Fruit fly (Drosophila melanogaster): ENCODE results near the gene CG4080.

Gene CG4080

DNA sequence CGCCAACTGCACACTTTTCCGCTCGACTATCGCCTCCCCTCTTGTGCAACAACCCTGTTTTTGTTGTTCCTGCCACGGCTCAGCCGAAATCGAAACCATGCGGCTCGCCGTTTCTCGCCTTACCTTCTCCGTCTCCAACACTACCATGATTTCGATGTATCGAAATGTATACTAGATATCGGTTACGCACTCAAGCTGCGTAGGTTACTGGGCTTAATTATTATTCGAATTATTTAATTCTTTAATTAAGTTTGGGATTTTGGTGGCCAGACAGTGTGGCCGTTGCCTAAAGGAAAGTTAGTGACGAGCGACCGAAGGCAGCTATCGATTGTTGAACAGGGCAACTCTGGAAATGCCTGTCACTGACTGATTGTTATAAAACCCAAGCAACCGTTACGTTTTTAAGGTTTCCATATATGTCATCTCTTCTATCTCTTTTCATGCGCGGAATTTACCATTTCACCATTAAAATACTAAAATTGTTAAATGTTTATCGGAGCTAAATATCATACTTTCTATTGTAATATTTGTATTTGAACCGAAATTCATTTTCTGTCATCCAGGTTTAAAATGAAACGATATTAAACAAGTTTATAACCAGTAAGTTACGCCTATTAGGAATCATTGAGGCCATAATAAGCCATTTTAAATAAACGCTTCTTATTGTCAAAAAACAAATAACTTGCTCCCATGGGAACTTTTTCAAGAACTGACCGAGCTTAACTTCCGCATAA, 3.3 kb upstream of the CG4080 start, which contains the start of gene eIF4E1 (continued):
- TF ChIP-seq dimm (GFP tag; IDR thresholded peaks at IDR 0.05) (no peak), tll (GFP tag; optimal IDR thresholded peaks at IDR 0.05) (peak; percentile 20 to 54), CG17328 (GFP tag; IDR thresholded peaks at IDR 0.05) (no peak), CG17361 (GFP tag; IDR thresholded peaks at IDR 0.05) (peak; percentile 28; the same call in 1 of the 3 replicates), klu (GFP tag; IDR thresholded peaks at IDR 0.05) (0 out of 2 replicates have a peak, but pooled peaks have one; percentile 14), Dbx (GFP tag; IDR thresholded peaks at IDR 0.05) (0 out of 3 replicates have a peak, but pooled peaks have one; percentile 21), hbn (GFP tag; IDR thresholded peaks at IDR 0.05; ENCODE audit: partially characterized antibody) (peak; percentile 57), Opbp (GFP tag; IDR thresholded peaks at IDR 0.05; ENCODE audit: partially characterized antibody) (peak; percentile 81), pum (GFP tag; optimal IDR thresholded peaks at IDR 0.05) (no peak), CG10543 (GFP tag; optimal IDR thresholded peaks at IDR 0.05) (no peak), sug (tag; optimal IDR thresholded peaks at IDR 0.05) (peak; percentile 14), run (tag; optimal IDR thresholded peaks at IDR 0.05) (no peak), CG6765 (GFP tag; optimal IDR thresholded peaks at IDR 0.05) (no peak), ind (GFP tag; optimal IDR thresholded peaks at IDR 0.05) (no peak), Hmr (GFP tag; optimal IDR thresholded peaks at IDR 0.05) (peak; percentile 47), CG18262 (tag; optimal IDR thresholded peaks at IDR 0.05) (peak; percentile 0), hb (GFP tag; IDR thresholded peaks at IDR 0.05; ENCODE audit: partially characterized antibody) (0 out of 3 replicates have a peak, but pooled peaks have one; percentile 62), knrl (GFP tag; IDR thresholded peaks at IDR 0.05; ENCODE audit: partially characterized antibody) (peak; percentile 86), CG2875 (GFP tag; optimal IDR thresholded peaks at IDR 0.05) (no peak), Gug (GFP tag; IDR thresholded peaks at IDR 0.05) (peak; percentile 33; the same call in 1 of the 4 replicates), CHES-1-like (GFP tag; optimal IDR thresholded peaks at IDR 0.05) (no peak), Myb (GFP tag; optimal IDR thresholded peaks at IDR 0.05) (peak; percentile 100), row (GFP tag; IDR thresholded peaks at IDR 0.05) (peak; percentile 50), NFAT (GFP tag; IDR thresholded peaks at IDR 0.05) (peak; percentile 54; the same call in 1 of the 2 replicates), CG17829 (tag; optimal IDR thresholded peaks at IDR 0.05) (peak; percentile 73), unc-4 (GFP tag; IDR thresholded peaks at IDR 0.05; ENCODE audit: partially characterized antibody) (peak; percentile 74), CG2116 (GFP tag; optimal IDR thresholded peaks at IDR 0.05) (peak; percentile 98), CG1233 (GFP tag; optimal IDR thresholded peaks at IDR 0.05) (peak; percentile 1), Sox100B (GFP tag; optimal IDR thresholded peaks at IDR 0.05) (no peak), CG13287 (GFP tag; IDR thresholded peaks at IDR 0.05; ENCODE audit: partially characterized antibody) (peak; percentile 80), mam (GFP tag; optimal IDR thresholded peaks at IDR 0.05) (peak; percentile 60), zen2 (GFP tag; IDR thresholded peaks at IDR 0.05; ENCODE audit: partially characterized antibody) (peak; percentile 57; the same call in 2 of the 3 replicates), CG15696 (tag; optimal IDR thresholded peaks at IDR 0.05) (peak; percentile 8), Sin3A (optimal IDR thresholded peaks at IDR 0.05) (peak; percentile 89), sisA (GFP tag; IDR thresholded peaks at IDR 0.05) (peak; percentile 29; the same call in 1 of the 2 replicates), CG4404 (GFP tag; IDR thresholded peaks at IDR 0.05) (no peak), Kr (GFP tag; optimal IDR thresholded peaks at IDR 0.05) (no peak), CG17186 (GFP tag; optimal IDR thresholded peaks at IDR 0.05) (peak; percentile 52), CG7963 (GFP tag; IDR thresholded peaks at IDR 0.05; ENCODE audit: partially characterized antibody) (peak; percentile 67), NC2β (GFP tag; optimal IDR thresholded peaks at IDR 0.05) (peak; percentile 7), ems (GFP tag; optimal IDR thresholded peaks at IDR 0.05) (peak; percentile 37), gem (tag; optimal IDR thresholded peaks at IDR 0.05) (peak; percentile 5), CG7745 (tag; optimal IDR thresholded peaks at IDR 0.05) (peak; percentile 57), Nf-YC (tag; optimal IDR thresholded peaks at IDR 0.05) (peak; percentile 47), bcd (GFP tag; optimal IDR thresholded peaks at IDR 0.05) (peak; percentile 8), CG2120 (GFP tag; optimal IDR thresholded peaks at IDR 0.05) (peak; percentile 13), CG2202 (tag; optimal IDR thresholded peaks at IDR 0.05) (no peak), Dll (GFP tag; IDR thresholded peaks at IDR 0.05; ENCODE audit: partially characterized antibody) (peak; percentile 72)

Data from whole organism, embryonic.